Worm (Caenorhabditis elegans) whole organism, L1 larva: Measurements from ENCODE around the gene rbm-25.

ENCODE experiments used
- C04F5.9 ChIP-seq: sonication (generic microtip); optimal IDR thresholded peaks from 2 replicates; lab custom pipeline; 2016; ENCODE audit warnings: missing genetic modification characterization, missing compliant biosample characterization
- C16A3.4 ChIP-seq: fragments of 150-350 bp; optimal IDR thresholded peaks from 2 replicates; lab custom pipeline; 2014; ENCODE audit warnings: missing biosample characterization, missing genetic modification characterization
- C34B4.2 ChIP-seq: sonication (generic microtip); optimal IDR thresholded peaks from 2 replicates; lab custom pipeline; 2017; ENCODE audit warnings: mild to moderate bottlenecking, missing genetic modification characterization, missing compliant biosample characterization
- Y116A8C.19 ChIP-seq: sonication (generic microtip); optimal IDR thresholded peaks from 2 replicates; lab custom pipeline; 2016; ENCODE audit warnings: missing compliant biosample characterization, missing genetic modification characterization, borderline replicate concordance
- aha-1 ChIP-seq: fragments of 150-350 bp; optimal IDR thresholded peaks from 2 replicates; lab custom pipeline; 2014; ENCODE audit warnings: missing biosample characterization, missing genetic modification characterization
- ama-1 ChIP-seq: fragments of 150-350 bp; optimal IDR thresholded peaks from 2 replicates; lab custom pipeline; 2014
- blmp-1 ChIP-seq: fragments of 150-350 bp; optimal IDR thresholded peaks from 2 replicates; lab custom pipeline; 2014; ENCODE audit warnings: missing biosample characterization, missing genetic modification characterization
- ceh-8 ChIP-seq: fragments of 200-800 bp; sonication (Bioruptor generic); optimal IDR thresholded peaks from 2 replicates; lab custom pipeline; 2018; ENCODE audit warnings: mild to moderate bottlenecking, missing genetic modification characterization, moderate library complexity, missing compliant biosample characterization
- dpl-1 ChIP-seq, 3 experiments: fragments of 150-350 bp in 2 of 3; sonication (generic microtip) in 1 of 3; optimal IDR thresholded peaks; 2 replicates each; lab custom pipeline; 2014 to 2017; ENCODE audit warnings: missing biosample characterization in 3 of 3, missing genetic modification characterization in 3 of 3, missing genetic modification reagents in 3 of 3
- dsc-1 ChIP-seq: sonication (generic microtip); optimal IDR thresholded peaks from 2 replicates; lab custom pipeline; 2016; ENCODE audit warnings: mild to moderate bottlenecking, missing genetic modification characterization, missing compliant biosample characterization
- efl-3 ChIP-seq: fragments of 200-800 bp; sonication (Bioruptor generic); optimal IDR thresholded peaks from 2 replicates; lab custom pipeline; 2018; ENCODE audit warnings: mild to moderate bottlenecking, missing genetic modification characterization, missing compliant biosample characterization
- egl-13 ChIP-seq: sonication (generic microtip); optimal IDR thresholded peaks from 2 replicates; lab custom pipeline; 2016; ENCODE audit warnings: missing genotype, missing genetic modification reagents, missing genetic modification characterization, missing compliant biosample characterization
- egl-27 ChIP-seq, 2 experiments: fragments of 150-350 bp in 1 of 2; sonication (generic microtip); optimal IDR thresholded peaks; 3 replicates each; lab custom pipeline; 2017 to 2018; ENCODE audit warnings: missing biosample characterization in 2 of 2, missing genetic modification characterization in 2 of 2, missing genetic modification reagents in 2 of 2
- elt-2 ChIP-seq: sonication (generic microtip); optimal IDR thresholded peaks from 2 replicates; lab custom pipeline; 2016; ENCODE audit warnings: missing genetic modification characterization, mild to moderate bottlenecking, inconsistent platforms, missing compliant biosample characterization, missing genetic modification reagents
- ets-5 ChIP-seq: fragments of 200-800 bp; sonication (Bioruptor generic); IDR thresholded peaks from 2 replicates; pipeline ENCODE4 v1.3.6; 2022; ENCODE audit warnings: missing genetic modification characterization, missing compliant biosample characterization
- fkh-10 ChIP-seq: sonication (generic microtip); optimal IDR thresholded peaks from 2 replicates; lab custom pipeline; 2017; ENCODE audit warnings: missing biosample characterization, missing genetic modification reagents, missing genetic modification characterization
- fkh-8 ChIP-seq: sonication (generic microtip); optimal IDR thresholded peaks from 2 replicates; lab custom pipeline; 2016; ENCODE audit warnings: mild to moderate bottlenecking, missing genetic modification characterization, missing compliant biosample characterization
- hlh-17 ChIP-seq: fragments of 200-800 bp; sonication (Bioruptor generic); optimal IDR thresholded peaks from 2 replicates; lab custom pipeline; 2018; ENCODE audit warnings: missing genetic modification characterization, mild to moderate bottlenecking, missing compliant biosample characterization, moderate library complexity, borderline replicate concordance
- hlh-4 ChIP-seq: sonication (generic microtip); optimal IDR thresholded peaks from 2 replicates; lab custom pipeline; 2016; ENCODE audit warnings: mild to moderate bottlenecking, missing genetic modification characterization, missing compliant biosample characterization
- hpl-2 ChIP-seq: fragments of 150-350 bp; optimal IDR thresholded peaks from 2 replicates; lab custom pipeline; 2014; ENCODE audit warnings: missing biosample characterization, missing genetic modification reagents, missing genetic modification characterization
- irx-1 ChIP-seq: sonication (generic microtip); optimal IDR thresholded peaks from 2 replicates; lab custom pipeline; 2016; ENCODE audit warnings: missing genetic modification characterization, missing compliant biosample characterization
- jun-1 ChIP-seq: fragments of 150-350 bp; optimal IDR thresholded peaks from 2 replicates; lab custom pipeline; 2014; ENCODE audit warnings: missing biosample characterization, missing genetic modification reagents, missing genetic modification characterization
- lin-13 ChIP-seq: fragments of 150-350 bp; optimal IDR thresholded peaks from 2 replicates; lab custom pipeline; 2014; ENCODE audit warnings: missing biosample characterization, missing genetic modification reagents, missing genetic modification characterization
- lin-14 ChIP-seq: fragments of 200-800 bp; sonication (Bioruptor generic); optimal IDR thresholded peaks from 2 replicates; lab custom pipeline; 2018; ENCODE audit warnings: mild to moderate bottlenecking, missing genetic modification characterization, moderate library complexity, missing compliant biosample characterization
- lin-39 ChIP-seq: fragments of 150-350 bp; optimal IDR thresholded peaks from 2 replicates; lab custom pipeline; 2014; ENCODE audit warnings: missing biosample characterization, missing genetic modification reagents, missing genetic modification characterization
- lir-3 ChIP-seq: sonication (generic microtip); optimal IDR thresholded peaks from 2 replicates; lab custom pipeline; 2016; ENCODE audit warnings: mild to moderate bottlenecking, missing genetic modification characterization, moderate library complexity, missing compliant biosample characterization; ENCODE audit not compliant: poor library complexity
- mab-9 ChIP-seq: fragments of 200-800 bp; sonication (Bioruptor generic); IDR thresholded peaks from 2 replicates; pipeline ENCODE4 v1.3.6; 2022; ENCODE audit warnings: missing genetic modification reagents, missing genetic modification characterization, missing compliant biosample characterization
- mef-2 ChIP-seq: fragments of 150-350 bp; optimal IDR thresholded peaks from 2 replicates; lab custom pipeline; 2014; ENCODE audit warnings: missing biosample characterization, missing genetic modification characterization
- mep-1 ChIP-seq: fragments of 150-350 bp; optimal IDR thresholded peaks from 2 replicates; lab custom pipeline; 2014; ENCODE audit warnings: missing biosample characterization, missing genetic modification characterization
- nhr-11 ChIP-seq: fragments of 150-350 bp; optimal IDR thresholded peaks from 2 replicates; lab custom pipeline; 2014; ENCODE audit warnings: missing biosample characterization, missing genetic modification characterization
- nhr-20 ChIP-seq: sonication (generic microtip); optimal IDR thresholded peaks from 2 replicates; lab custom pipeline; 2016; ENCODE audit warnings: mild to moderate bottlenecking, missing genetic modification characterization, missing compliant biosample characterization
- nhr-237 ChIP-seq: fragments of 150-350 bp; optimal IDR thresholded peaks from 2 replicates; lab custom pipeline; 2014; ENCODE audit warnings: missing biosample characterization, missing genetic modification characterization
- nhr-47 ChIP-seq: sonication (generic microtip); optimal IDR thresholded peaks from 2 replicates; lab custom pipeline; 2016; ENCODE audit warnings: mild to moderate bottlenecking, missing genetic modification characterization, moderate library complexity, missing compliant biosample characterization
- nhr-71 ChIP-seq: sonication (generic microtip); optimal IDR thresholded peaks from 2 replicates; lab custom pipeline; 2016; ENCODE audit warnings: mild to moderate bottlenecking, missing genetic modification characterization, moderate library complexity, missing compliant biosample characterization
- nhr-84 ChIP-seq: sonication (generic microtip); optimal IDR thresholded peaks from 2 replicates; lab custom pipeline; 2017; ENCODE audit warnings: missing biosample characterization, missing genetic modification characterization
- nhr-85 ChIP-seq: sonication (generic microtip); peaks from one replicate; lab custom pipeline; 2016; ENCODE audit warnings: missing genetic modification characterization, inconsistent platforms, missing compliant biosample characterization
- nhr-90 ChIP-seq: sonication (generic microtip); optimal IDR thresholded peaks from 2 replicates; lab custom pipeline; 2016; ENCODE audit warnings: mild to moderate bottlenecking, missing genetic modification characterization, missing compliant biosample characterization; ENCODE audit not compliant: poor library complexity
- pag-3 ChIP-seq: sonication (generic microtip); optimal IDR thresholded peaks from 2 replicates; lab custom pipeline; 2017; ENCODE audit warnings: missing genetic modification characterization, mild to moderate bottlenecking, missing compliant biosample characterization, antibody characterized with exemption, borderline replicate concordance; ENCODE audit not compliant: insufficient read depth
- pqm-1 ChIP-seq: sonication (generic microtip); optimal IDR thresholded peaks from 3 replicates; lab custom pipeline; 2017; ENCODE audit warnings: missing biosample characterization, missing genetic modification characterization
- rnt-1 ChIP-seq: sonication (generic microtip); optimal IDR thresholded peaks from 2 replicates; lab custom pipeline; 2016; ENCODE audit warnings: mild to moderate bottlenecking, missing genetic modification characterization, moderate library complexity, missing compliant biosample characterization
- skn-1 ChIP-seq: fragments of 150-350 bp; optimal IDR thresholded peaks from 2 replicates; lab custom pipeline; 2014; ENCODE audit warnings: missing biosample characterization, missing genetic modification characterization
- snpc-4 ChIP-seq: fragments of 150-350 bp; optimal IDR thresholded peaks from 2 replicates; lab custom pipeline; 2014; ENCODE audit warnings: missing biosample characterization, missing genetic modification characterization
- sox-4 ChIP-seq: sonication (generic microtip); optimal IDR thresholded peaks from 2 replicates; lab custom pipeline; 2016; ENCODE audit warnings: missing genetic modification characterization, missing compliant biosample characterization
- sptf-1 ChIP-seq: fragments of 150-350 bp; optimal IDR thresholded peaks from 2 replicates; lab custom pipeline; 2014; ENCODE audit warnings: missing biosample characterization, missing genetic modification characterization
- swsn-7 ChIP-seq: sonication (generic microtip); optimal IDR thresholded peaks from 2 replicates; lab custom pipeline; 2016; ENCODE audit warnings: missing genetic modification characterization, missing compliant biosample characterization
- tbx-2 ChIP-seq: sonication (generic microtip); optimal IDR thresholded peaks from 2 replicates; lab custom pipeline; 2016; ENCODE audit warnings: missing genetic modification characterization, missing compliant biosample characterization
- tlp-1 ChIP-seq: fragments of 150-350 bp; optimal IDR thresholded peaks from 2 replicates; lab custom pipeline; 2014; ENCODE audit warnings: missing biosample characterization, missing genetic modification characterization
- unc-86 ChIP-seq: sonication (generic microtip); optimal IDR thresholded peaks from 2 replicates; lab custom pipeline; 2016; ENCODE audit warnings: missing genetic modification characterization, missing compliant biosample characterization
- unc-98 ChIP-seq: fragments of 200-800 bp; sonication (Bioruptor generic); IDR thresholded peaks from 2 replicates; pipeline ENCODE4 v1.3.6; 2022; ENCODE audit warnings: missing genetic modification characterization, missing compliant biosample characterization
- xbp-1 ChIP-seq: sonication (generic microtip); optimal IDR thresholded peaks from 2 replicates; lab custom pipeline; 2016; ENCODE audit warnings: missing genetic modification characterization, missing compliant biosample characterization
- zag-1 ChIP-seq: fragments of 150-350 bp; optimal IDR thresholded peaks from 2 replicates; lab custom pipeline; 2014; ENCODE audit warnings: missing biosample characterization, missing genetic modification characterization
- zip-4 ChIP-seq: fragments of 200-800 bp; sonication (Bioruptor generic); optimal IDR thresholded peaks from 2 replicates; lab custom pipeline; 2018; ENCODE audit warnings: mild to moderate bottlenecking, missing genetic modification characterization, moderate library complexity, missing compliant biosample characterization
- ztf-11 ChIP-seq, 2 experiments: sonication (generic microtip); optimal IDR thresholded peaks; 2 replicates each; lab custom pipeline; 2016 to 2017; ENCODE audit warnings: missing genetic modification characterization in 2 of 2, missing biosample characterization in 1 of 2, missing compliant biosample characterization in 1 of 2

rbm-25 gene

DNA sequence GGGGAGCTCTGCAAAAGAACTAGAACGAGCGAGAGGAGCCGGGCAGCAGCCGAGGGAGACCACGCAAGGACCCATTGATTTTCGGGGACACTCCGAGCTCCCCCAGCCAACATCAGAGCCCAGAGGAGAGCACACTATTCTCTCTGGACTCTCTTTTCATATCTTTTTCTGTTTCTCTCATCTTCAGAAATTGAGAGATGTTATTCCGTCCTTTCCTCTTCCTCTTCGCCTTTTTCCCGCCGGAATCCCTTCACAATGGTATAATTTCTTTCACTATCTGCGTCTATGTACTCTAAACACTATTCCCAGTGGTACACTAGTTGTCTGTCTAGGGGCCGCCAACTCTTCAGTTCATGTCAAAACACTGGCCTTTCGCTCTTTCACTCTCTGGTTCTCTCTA, 32.6 kb upstream of the rbm-25 start (continued):
- TF ChIP-seq ztf-11 (tag; optimal IDR thresholded peaks at IDR 0.05; lab: Kevin White, UChicago), result no peak
- peak; percentile 85 for TF ChIP-seq nhr-85 (tag; lab: Kevin White, UChicago)
- TF ChIP-seq unc-86 (tag; lab: Kevin White, UChicago), result peak; percentile 88
- TF ChIP-seq swsn-7 (tag; lab: Kevin White, UChicago), result peak; percentile 92
- TF ChIP-seq nhr-90 (tag; lab: Kevin White, UChicago), result peak; percentile 55
- TF ChIP-seq tlp-1 (tag; lab: Kevin White, UChicago), result no peak
- peak; percentile 64 for TF ChIP-seq C16A3.4 (tag; lab: Kevin White, UChicago)
- TF ChIP-seq jun-1 (tag; lab: Kevin White, UChicago), result peak; percentile 36
- peak; percentile 99 for TF ChIP-seq lin-14
- peak; percentile 71 for TF ChIP-seq snpc-4 (tag; lab: Kevin White, UChicago)
- peak; percentile 96 for TF ChIP-seq fkh-10 (GFP tag; lab: Kevin White, UChicago)
- TF ChIP-seq zag-1 (tag; lab: Kevin White, UChicago), result peak; percentile 51
- TF ChIP-seq mef-2 (tag; lab: Kevin White, UChicago), result peak; percentile 41
- peak; percentile 51 for TF ChIP-seq lin-13
- peak; percentile 77 for TF ChIP-seq mep-1
- peak; percentile 76 for TF ChIP-seq xbp-1
- no peak for TF ChIP-seq zip-4 (GFP tag; lab: Kevin White, UChicago)
- TF ChIP-seq elt-2 (tag; lab: Kevin White, UChicago), result no peak
- peak; percentile 35 for TF ChIP-seq nhr-237 (tag; lab: Kevin White, UChicago)
- TF ChIP-seq dpl-1 (GFP tag; optimal IDR thresholded peaks at IDR 0.05; lab: Kevin White, UChicago), result peak; percentile 53 to 72 (median 64)
- TF ChIP-seq lin-39 (tag; lab: Kevin White, UChicago), result no peak
- TF ChIP-seq lir-3 (tag; lab: Kevin White, UChicago), result peak; percentile 65
- no peak for TF ChIP-seq hlh-4 (tag; lab: Kevin White, UChicago)
- TF ChIP-seq sptf-1 (tag; lab: Kevin White, UChicago), result no peak
- TF ChIP-seq dsc-1 (tag; lab: Kevin White, UChicago), result peak; percentile 76
- TF ChIP-seq pqm-1 (tag; lab: Kevin White, UChicago), result no peak
- TF ChIP-seq tbx-2, result peak; percentile 90
- TF ChIP-seq ets-5 (GFP tag; lab: Robert Waterston, UW), result no peak
- TF ChIP-seq irx-1 (tag; lab: Kevin White, UChicago), result peak; percentile 88
- peak; percentile 80 for TF ChIP-seq blmp-1 (tag; lab: Kevin White, UChicago)
- TF ChIP-seq fkh-8 (tag; lab: Kevin White, UChicago), result peak; percentile 95
- no peak for TF ChIP-seq nhr-84 (tag; lab: Kevin White, UChicago)
- TF ChIP-seq ceh-8 (GFP tag; lab: Kevin White, UChicago), result peak; percentile 65
- TF ChIP-seq hpl-2 (GFP tag; lab: Kevin White, UChicago), result no peak
- TF ChIP-seq nhr-20 (tag; lab: Kevin White, UChicago), result peak; percentile 85
- TF ChIP-seq nhr-47, result peak; percentile 88
- no peak for TF ChIP-seq efl-3 (GFP tag; lab: Kevin White, UChicago)
- TF ChIP-seq unc-98 (GFP tag; lab: Robert Waterston, UW), result no peak
- no peak for TF ChIP-seq mab-9 (GFP tag; lab: Robert Waterston, UW)
- peak; percentile 91 for TF ChIP-seq egl-13 (tag; lab: Kevin White, UChicago)
- TF ChIP-seq aha-1 (tag; lab: Kevin White, UChicago), result no peak
- peak; percentile 45 for TF ChIP-seq skn-1
- TF ChIP-seq ama-1 (lab: Kevin White, UChicago), result no peak
- no peak for TF ChIP-seq pag-3
- no peak for TF ChIP-seq C34B4.2
- TF ChIP-seq nhr-11, result peak; percentile 49
- no peak for TF ChIP-seq C04F5.9 (tag; lab: Kevin White, UChicago)
- peak; percentile 62 for TF ChIP-seq rnt-1 (tag; lab: Kevin White, UChicago)
- TF ChIP-seq egl-27 (tag; optimal IDR thresholded peaks at IDR 0.05; lab: Kevin White, UChicago), result peak; percentile 73 to 78
- no peak for TF ChIP-seq Y116A8C.19 (tag; lab: Kevin White, UChicago)
- TF ChIP-seq nhr-71, result peak; percentile 94
- no peak for TF ChIP-seq hlh-17 (GFP tag; lab: Kevin White, UChicago)
- no peak for TF ChIP-seq sox-4 (tag; lab: Kevin White, UChicago)
